Worm (Caenorhabditis elegans): ENCODE data around the gene sre-39.

sre-39 gene

DNA sequence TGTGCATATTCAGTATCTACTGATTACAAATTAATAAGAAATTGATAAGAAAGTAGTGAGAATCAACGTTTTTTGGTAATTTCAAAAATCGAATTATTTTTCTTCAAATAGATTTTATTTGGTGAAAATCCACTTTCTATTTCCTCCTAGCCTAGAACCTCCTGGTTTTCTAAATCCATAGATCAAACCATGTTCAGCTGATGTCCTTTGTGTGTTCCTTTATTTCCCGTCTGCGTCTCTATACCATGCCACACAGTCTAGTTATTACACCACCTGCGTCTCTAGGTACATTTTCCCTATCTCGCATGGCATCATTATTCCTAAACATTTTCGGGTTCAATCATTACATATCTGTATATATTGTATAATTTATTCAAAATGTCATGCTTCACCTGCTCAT lies 6.1 kb downstream of the sre-39 start, which contains the start of gene F10G7.5 (continued):
- TF ChIP-seq ceh-27 (GFP tag; optimal IDR thresholded peaks at IDR 0.05) (no peak), F55B11.4 (tag; optimal IDR thresholded peaks at IDR 0.05; ENCODE audit: borderline replicate concordance, insufficient read depth) (no peak), nhr-80 (tag; optimal IDR thresholded peaks at IDR 0.05) (peak; percentile 1), die-1 (tag; optimal IDR thresholded peaks at IDR 0.05) (no peak), Y79H2A.3 (GFP tag; conservative IDR thresholded peaks at IDR 0.05) (no peak)

DNA sequence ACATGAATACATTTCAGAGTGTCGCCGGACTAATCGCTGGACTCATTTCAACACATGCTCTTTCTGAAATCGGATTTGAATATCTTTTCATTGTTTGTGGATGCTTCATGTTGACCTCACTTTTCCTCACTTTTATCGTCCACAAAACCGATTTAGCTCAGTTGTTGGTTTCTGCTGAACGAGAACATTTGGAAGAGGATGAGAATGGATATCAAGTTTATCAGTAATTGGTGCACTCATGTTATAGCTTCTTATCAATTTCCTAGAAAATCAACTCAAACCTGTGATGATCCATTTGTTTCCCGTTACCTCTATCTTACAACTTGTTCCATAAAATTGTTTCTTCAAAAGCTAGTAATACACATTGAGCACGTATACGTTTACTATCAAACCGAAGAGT lies 9.0 kb downstream of the sre-39 start:
- TF ChIP-seq unc-130 (GFP tag; optimal IDR thresholded peaks at IDR 0.05) (no peak), snpc-3.4 (tag; optimal IDR thresholded peaks at IDR 0.05) (no peak), mxl-1 (tag; optimal IDR thresholded peaks at IDR 0.05) (no peak), lin-54 (GFP tag; optimal IDR thresholded peaks at IDR 0.05) (no peak), athp-1 (tag; optimal IDR thresholded peaks at IDR 0.05) (peak; percentile 40), nhr-179 (tag; optimal IDR thresholded peaks at IDR 0.05) (no peak), snpc-4 (GFP tag; optimal IDR thresholded peaks at IDR 0.05) (no peak), snpc-4 (tag; optimal IDR thresholded peaks at IDR 0.05) (peak in 1 of 4 experiments; percentile 45), pbrm-1 (GFP tag; IDR thresholded peaks at IDR 0.05) (0 out of 2 replicates have a peak, but pooled peaks have one; percentile 22), F49E8.2 (tag; optimal IDR thresholded peaks at IDR 0.05; ENCODE audit: insufficient read depth) (peak; percentile 56), cebp-1 (GFP tag; IDR thresholded peaks at IDR 0.05) (no peak), cebp-1 (tag; optimal IDR thresholded peaks at IDR 0.05) (no peak), Y53G8AR.9 (GFP tag; conservative IDR thresholded peaks at IDR 0.05) (0 out of 2 replicates have a peak, but pooled peaks have one; percentile 61), hrde-1 (tag; optimal IDR thresholded peaks at IDR 0.05; ENCODE audit: borderline replicate concordance) (peak; percentile 86), ztf-26 (tag; optimal IDR thresholded peaks at IDR 0.05) (no peak), hmg-1.2 (GFP tag; IDR thresholded peaks at IDR 0.05) (no peak), repo-1 (tag; optimal IDR thresholded peaks at IDR 0.05) (no peak), rcor-1 (GFP tag; IDR thresholded peaks at IDR 0.05) (0 out of 2 replicates have a peak, but pooled peaks have one; percentile 28), madf-6 (GFP tag; IDR thresholded peaks at IDR 0.05) (peak; percentile 69), tlf-1 (GFP tag; optimal IDR thresholded peaks at IDR 0.05) (no peak), F23B12.7 (tag; optimal IDR thresholded peaks at IDR 0.05; ENCODE audit: insufficient read depth) (no peak), B0336.3 (GFP tag; IDR thresholded peaks at IDR 0.05) (peak; percentile 65), ekl-4 (GFP tag; IDR thresholded peaks at IDR 0.05) (peak; percentile 56; the same call in 1 of the 2 replicates), hsf-1 (GFP tag; IDR thresholded peaks at IDR 0.05) (0 out of 2 replicates have a peak, but pooled peaks have one; percentile 53), F39B2.1 (GFP tag; IDR thresholded peaks at IDR 0.05) (peak; percentile 51; the same call in 1 of the 2 replicates), tbp1 (GFP tag; optimal IDR thresholded peaks at IDR 0.05) (peak; percentile 8), xnd-1 (tag; optimal IDR thresholded peaks at IDR 0.05) (peak; percentile 52), mes-4 (tag; optimal IDR thresholded peaks at IDR 0.05) (no peak), nhr-27 (tag; optimal IDR thresholded peaks at IDR 0.05) (peak; percentile 56)

DNA sequence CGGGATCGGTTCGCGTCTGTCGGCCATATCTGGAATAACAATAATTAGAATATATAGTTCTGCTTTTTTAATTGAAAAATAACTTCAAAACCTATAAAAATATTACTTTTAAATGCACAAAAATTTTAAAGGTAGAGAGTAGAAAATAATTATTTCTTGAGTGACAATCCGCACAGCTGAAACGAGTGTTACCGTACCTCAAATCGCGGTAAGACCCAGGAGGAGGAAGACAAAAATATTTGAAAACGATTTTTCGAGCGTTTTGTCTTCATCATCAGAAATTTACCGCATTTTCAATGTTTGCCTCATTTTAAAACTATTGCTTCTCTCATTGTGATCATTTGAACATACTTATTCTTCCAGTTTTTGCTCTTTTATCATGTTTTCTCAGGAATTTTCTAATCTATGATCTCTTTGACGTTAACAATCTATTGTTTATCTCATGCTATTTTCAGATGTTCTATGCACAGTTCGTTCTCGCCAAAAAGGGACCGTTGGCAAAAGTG lies 11.3 kb downstream of the sre-39 start, which contains the start of the genes rpn-5 and scc-1:
Gene rpn-5, minus strand, starts transcription at position 162 of the 506 bp plus-strand sequence.
Gene scc-1, plus strand, starts transcription at position 456 of the 506 bp plus-strand sequence.
- no peak for TF ChIP-seq nhr-179 (tag; optimal IDR thresholded peaks at IDR 0.05)
- 0 out of 2 replicates have a peak, but pooled peaks have one; percentile 12 for TF ChIP-seq pbrm-1 (GFP tag; IDR thresholded peaks at IDR 0.05)
- 0 out of 2 replicates have a peak, but pooled peaks have one; percentile 7 for TF ChIP-seq rcor-1 (GFP tag; IDR thresholded peaks at IDR 0.05)
- peak; percentile 19 for TF ChIP-seq tbp1 (GFP tag; optimal IDR thresholded peaks at IDR 0.05)
- no peak for TF ChIP-seq attf-5 (GFP tag; optimal IDR thresholded peaks at IDR 0.05)
- TF ChIP-seq nfya-2 (GFP tag; IDR thresholded peaks at IDR 0.05), result no peak
- TF ChIP-seq madf-8 (GFP tag; conservative IDR thresholded peaks at IDR 0.05), result peak; percentile 46
- peak; percentile 46; the same call in 1 of the 2 replicates for TF ChIP-seq mcd-1 (GFP tag; IDR thresholded peaks at IDR 0.05)
- peak; percentile 85 for TF ChIP-seq madf-6 (GFP tag; IDR thresholded peaks at IDR 0.05)
- TF ChIP-seq rpc-1 (optimal IDR thresholded peaks at IDR 0.05), result peak; percentile 25
- TF ChIP-seq rpc-1 (tag; optimal IDR thresholded peaks at IDR 0.05), result no peak
- peak; percentile 54 for TF ChIP-seq pha-4 (tag; optimal IDR thresholded peaks at IDR 0.05)
- TF ChIP-seq lsy-27 (tag; optimal IDR thresholded peaks at IDR 0.05; ENCODE audit: borderline replicate concordance, insufficient read depth), result no peak
- peak; percentile 91 for TF ChIP-seq lsl-1 (GFP tag; optimal IDR thresholded peaks at IDR 0.05)
- TF ChIP-seq let-607 (tag; optimal IDR thresholded peaks at IDR 0.05), result peak in 1 of 2 experiments; percentile 4
- TF ChIP-seq hmg-1.2 (GFP tag; IDR thresholded peaks at IDR 0.05), result peak; percentile 26; the same call in 1 of the 2 replicates
- peak; percentile 22 for TF ChIP-seq dpl-1 (GFP tag; optimal IDR thresholded peaks at IDR 0.05)
- TF ChIP-seq K11D2.4 (GFP tag; IDR thresholded peaks at IDR 0.05), result no peak
